Worm (Caenorhabditis elegans) whole organism, mixed stage, embryonic: ENCODE data around the gene coh-3.
A peak's percentile ranks its signal among the peaks of the same experiment; 100 is the strongest.
"Not testable (repeated sequence)": the region's sequence is repeated elsewhere in the genome, so short reads cannot be mapped to it uniquely, and the experiment has no call there.

Experiments used
- bed-3 ChIP-seq: fragments of 200-800 bp; sonication (Bioruptor generic); optimal IDR thresholded peaks from 3 replicates; lab custom pipeline; 2018; ENCODE audit warnings: mild to moderate bottlenecking, missing genetic modification characterization, moderate library complexity, missing compliant biosample characterization
- ceh-83 ChIP-seq: fragments of 200-800 bp; sonication (Bioruptor generic); optimal IDR thresholded peaks from 2 replicates; lab custom pipeline; 2018; ENCODE audit warnings: mild to moderate bottlenecking, missing genetic modification characterization, missing compliant biosample characterization
- cnd-1 ChIP-seq: fragments of 200-800 bp; sonication (Bioruptor generic); optimal IDR thresholded peaks from 2 replicates; lab custom pipeline; 2018; ENCODE audit warnings: mild to moderate bottlenecking, missing genetic modification characterization, missing compliant biosample characterization
- hlh-1 ChIP-seq: fragments of 150-350 bp; optimal IDR thresholded peaks from 2 replicates; lab custom pipeline; 2014; ENCODE audit warnings: missing biosample characterization, missing genetic modification reagents, missing genetic modification characterization
- lin-13 ChIP-seq: fragments of 150-350 bp; optimal IDR thresholded peaks from 2 replicates; lab custom pipeline; 2014; ENCODE audit warnings: missing biosample characterization, missing genetic modification characterization
- mep-1 ChIP-seq: fragments of 150-350 bp; optimal IDR thresholded peaks from 2 replicates; lab custom pipeline; 2017; ENCODE audit warnings: missing biosample characterization, missing genetic modification reagents, missing genetic modification characterization, inconsistent platforms
- nhr-2 ChIP-seq: fragments of 150-350 bp; optimal IDR thresholded peaks from 2 replicates; lab custom pipeline; 2014; ENCODE audit warnings: missing biosample characterization, missing genetic modification characterization
- nhr-28 ChIP-seq: fragments of 150-350 bp; optimal IDR thresholded peaks from 2 replicates; lab custom pipeline; 2014; ENCODE audit warnings: missing biosample characterization, missing genetic modification characterization
- sem-2 ChIP-seq: fragments of 200-800 bp; sonication (Bioruptor generic); optimal IDR thresholded peaks from 2 replicates; lab custom pipeline; 2018; ENCODE audit warnings: mild to moderate bottlenecking, missing genetic modification characterization, missing compliant biosample characterization
- snpc-4 ChIP-seq: fragments of 150-350 bp; optimal IDR thresholded peaks from 2 replicates; lab custom pipeline; 2014; ENCODE audit warnings: missing biosample characterization, missing genetic modification characterization
- unc-39 ChIP-seq: fragments of 150-350 bp; optimal IDR thresholded peaks from 2 replicates; lab custom pipeline; 2014; ENCODE audit warnings: missing biosample characterization, missing genetic modification characterization
- ztf-11 ChIP-seq: fragments of 150-350 bp; optimal IDR thresholded peaks from 2 replicates; lab custom pipeline; 2014; ENCODE audit warnings: missing biosample characterization, missing genetic modification characterization

ce11 chrV:14443471-14444015, 13.7 kb upstream of the coh-3 start:
- TF ChIP-seq cnd-1 (tag; lab: Kevin White, UChicago) = peak; percentile 16
- TF ChIP-seq nhr-2 (tag; lab: Kevin White, UChicago); bed-3 (GFP tag; lab: Kevin White, UChicago); hlh-1 (tag; lab: Kevin White, UChicago); snpc-4 (tag; lab: Kevin White, UChicago); ztf-11; lin-13 (tag; lab: Kevin White, UChicago); ceh-83 (GFP tag; lab: Kevin White, UChicago); nhr-28 (tag; lab: Kevin White, UChicago); mep-1 (tag; lab: Kevin White, UChicago); unc-39; sem-2 (GFP tag; lab: Kevin White, UChicago): not testable (repeated sequence)
